Fruit fly (Drosophila melanogaster): Measurements from ENCODE around the gene eas.

eas gene

dm6 chrX:16281305-16281704, 3.2 kb downstream of the eas start:
- TF ChIP-seq Myc (optimal IDR thresholded peaks at IDR 0.05) (no peak), psq (optimal IDR thresholded peaks at IDR 0.05) (no peak), Sin3A (optimal IDR thresholded peaks at IDR 0.05) (no peak), ttk (optimal IDR thresholded peaks at IDR 0.05) (no peak), h (optimal IDR thresholded peaks at IDR 0.05) (no peak), insv (optimal IDR thresholded peaks at IDR 0.05) (no peak)

DNA sequence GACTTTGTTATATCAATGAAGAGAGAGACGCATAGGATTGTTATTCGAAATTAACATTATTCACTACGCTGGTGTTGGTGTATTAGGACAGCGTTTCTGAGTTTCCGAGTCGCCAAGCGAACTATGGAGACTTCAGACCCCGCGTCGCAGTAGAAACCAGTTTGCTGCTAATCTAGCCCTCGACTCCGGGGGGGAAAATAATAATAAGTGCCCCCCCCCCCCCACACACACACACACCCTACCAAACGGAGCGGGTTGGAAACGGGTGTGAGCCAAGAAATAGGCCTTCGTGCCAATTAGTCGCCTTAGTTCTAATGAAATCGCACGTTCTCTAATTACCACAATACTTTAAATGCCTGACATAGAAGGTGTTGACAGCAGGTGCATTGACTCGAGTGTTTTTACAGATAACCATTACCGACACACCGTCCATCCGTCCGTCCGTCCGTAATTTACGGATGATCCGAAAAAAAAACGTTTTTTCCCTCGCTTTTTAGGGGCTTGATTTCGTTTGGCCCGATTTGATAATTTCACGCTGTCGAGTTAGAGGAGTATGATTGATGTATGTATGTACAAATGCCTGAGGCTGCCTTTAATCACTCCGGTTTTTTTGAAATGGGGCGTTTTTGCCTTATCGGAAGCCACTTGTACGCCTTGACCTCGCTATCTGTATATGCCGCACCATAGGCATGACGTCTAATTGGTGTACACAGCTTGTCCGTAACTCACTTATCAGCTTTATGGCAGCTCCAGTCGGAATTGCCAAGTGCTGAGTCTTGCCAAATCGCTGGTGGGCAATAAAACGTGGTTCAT, 3.8 kb downstream of the eas start:
- TF ChIP-seq Myc (optimal IDR thresholded peaks at IDR 0.05): no peak
- no peak for TF ChIP-seq insv (optimal IDR thresholded peaks at IDR 0.05)
- TF ChIP-seq Sin3A (optimal IDR thresholded peaks at IDR 0.05): no peak
- TF ChIP-seq h (optimal IDR thresholded peaks at IDR 0.05): no peak
- no peak for TF ChIP-seq psq (optimal IDR thresholded peaks at IDR 0.05)

DNA sequence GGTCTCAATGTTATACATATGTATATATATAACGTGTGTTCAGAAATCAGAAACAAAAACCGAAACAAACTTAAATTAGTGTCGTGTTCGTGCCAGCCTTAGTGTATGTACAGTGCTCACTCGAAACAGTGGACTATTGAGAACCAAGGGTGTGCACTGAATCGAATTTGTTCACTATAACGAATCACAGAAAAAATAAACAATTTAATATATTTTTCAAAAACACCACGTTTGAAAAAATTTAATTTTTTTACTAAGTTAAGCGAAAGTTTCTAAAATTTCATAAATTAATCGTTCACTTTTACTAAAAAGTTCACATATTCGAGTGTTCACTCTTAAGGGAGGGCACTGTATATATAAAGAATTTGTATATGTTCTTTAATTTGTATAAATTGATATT, 7.1 kb downstream of the eas start:
- TF ChIP-seq Myc (optimal IDR thresholded peaks at IDR 0.05) (no peak), psq (optimal IDR thresholded peaks at IDR 0.05) (no peak)

DNA sequence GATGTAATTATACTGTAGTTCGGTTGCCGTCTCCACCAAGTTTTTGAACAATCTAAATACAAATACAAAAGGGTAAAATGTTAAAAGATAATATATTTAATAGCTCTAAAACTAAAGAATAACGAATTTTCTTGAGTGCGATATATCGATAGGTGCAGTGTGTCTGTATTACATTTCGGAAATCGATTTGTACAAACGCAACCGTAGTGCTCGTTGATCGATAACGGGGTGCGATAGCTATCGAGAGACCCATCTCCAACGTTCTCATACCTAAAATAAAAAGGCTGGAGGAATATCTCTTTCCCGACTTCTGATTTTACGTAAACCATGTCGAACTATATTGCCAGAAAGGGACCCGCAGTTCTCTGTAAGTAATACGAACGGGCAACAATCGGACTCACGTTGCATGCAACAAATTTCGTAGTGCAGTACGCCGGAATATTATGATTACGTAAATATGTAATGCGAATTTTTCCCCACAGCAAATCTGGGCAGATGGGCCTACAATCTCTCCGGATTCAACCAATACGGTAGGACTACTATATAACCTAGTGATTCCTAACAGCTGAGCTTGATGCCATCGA, 8.0 kb downstream of the eas start, which contains the start of gene UQCR-14:
UQCR-14 (plus strand) TSS at position 206 of the 584 bp plus-strand sequence.
- TF ChIP-seq h (optimal IDR thresholded peaks at IDR 0.05) (no peak), psq (optimal IDR thresholded peaks at IDR 0.05) (no peak), Myc (optimal IDR thresholded peaks at IDR 0.05) (no peak), insv (optimal IDR thresholded peaks at IDR 0.05) (no peak), ttk (optimal IDR thresholded peaks at IDR 0.05) (no peak)

- no peak for TF ChIP-seq insv (optimal IDR thresholded peaks at IDR 0.05)
- no peak for TF ChIP-seq Myc (optimal IDR thresholded peaks at IDR 0.05)
- TF ChIP-seq psq (optimal IDR thresholded peaks at IDR 0.05): no peak
- no peak for TF ChIP-seq ttk (optimal IDR thresholded peaks at IDR 0.05)
- no peak for TF ChIP-seq h (optimal IDR thresholded peaks at IDR 0.05)
- no peak for TF ChIP-seq Sin3A (optimal IDR thresholded peaks at IDR 0.05)
These were observed 10.4 kb downstream of the eas start, which contains the start of the genes CG32576 and caz for dm6 chrX:16288492-16288964. TSS of gene CG32576 (minus strand) at chrX:16288533. TSS of gene caz (plus strand) at chrX:16288810.

DNA sequence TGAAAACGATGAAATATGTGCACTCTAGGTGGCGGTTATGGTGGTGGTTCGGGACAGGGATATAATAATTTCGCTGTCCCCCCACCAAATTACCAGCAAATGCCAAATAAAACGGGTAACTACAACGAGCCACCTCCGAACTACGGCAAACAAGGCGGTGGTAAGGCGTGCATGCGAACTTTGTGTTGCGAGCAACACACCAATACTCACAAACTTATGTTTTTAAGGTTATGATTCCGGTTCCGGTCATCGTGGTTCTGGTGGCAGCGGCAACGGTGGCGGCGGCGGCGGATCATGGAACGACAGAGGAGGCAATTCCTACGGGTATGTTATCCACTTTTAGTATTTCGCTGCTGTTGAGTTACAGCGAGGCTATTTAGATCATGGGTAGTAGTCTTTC, 10.9 kb downstream of the eas start:
- no peak for TF ChIP-seq psq (optimal IDR thresholded peaks at IDR 0.05)
- no peak for TF ChIP-seq Myc (optimal IDR thresholded peaks at IDR 0.05)
- TF ChIP-seq Sin3A (optimal IDR thresholded peaks at IDR 0.05): no peak
- TF ChIP-seq ttk (optimal IDR thresholded peaks at IDR 0.05): no peak
- TF ChIP-seq insv (optimal IDR thresholded peaks at IDR 0.05): no peak
- TF ChIP-seq h (optimal IDR thresholded peaks at IDR 0.05): no peak

- TF ChIP-seq insv (optimal IDR thresholded peaks at IDR 0.05) (no peak), h (optimal IDR thresholded peaks at IDR 0.05) (no peak), psq (optimal IDR thresholded peaks at IDR 0.05) (no peak), Myc (optimal IDR thresholded peaks at IDR 0.05) (no peak), Sin3A (optimal IDR thresholded peaks at IDR 0.05) (no peak), ttk (optimal IDR thresholded peaks at IDR 0.05) (no peak)
These were observed 14.5 kb downstream of the eas start for dm6 chrX:16292646-16293045.

DNA sequence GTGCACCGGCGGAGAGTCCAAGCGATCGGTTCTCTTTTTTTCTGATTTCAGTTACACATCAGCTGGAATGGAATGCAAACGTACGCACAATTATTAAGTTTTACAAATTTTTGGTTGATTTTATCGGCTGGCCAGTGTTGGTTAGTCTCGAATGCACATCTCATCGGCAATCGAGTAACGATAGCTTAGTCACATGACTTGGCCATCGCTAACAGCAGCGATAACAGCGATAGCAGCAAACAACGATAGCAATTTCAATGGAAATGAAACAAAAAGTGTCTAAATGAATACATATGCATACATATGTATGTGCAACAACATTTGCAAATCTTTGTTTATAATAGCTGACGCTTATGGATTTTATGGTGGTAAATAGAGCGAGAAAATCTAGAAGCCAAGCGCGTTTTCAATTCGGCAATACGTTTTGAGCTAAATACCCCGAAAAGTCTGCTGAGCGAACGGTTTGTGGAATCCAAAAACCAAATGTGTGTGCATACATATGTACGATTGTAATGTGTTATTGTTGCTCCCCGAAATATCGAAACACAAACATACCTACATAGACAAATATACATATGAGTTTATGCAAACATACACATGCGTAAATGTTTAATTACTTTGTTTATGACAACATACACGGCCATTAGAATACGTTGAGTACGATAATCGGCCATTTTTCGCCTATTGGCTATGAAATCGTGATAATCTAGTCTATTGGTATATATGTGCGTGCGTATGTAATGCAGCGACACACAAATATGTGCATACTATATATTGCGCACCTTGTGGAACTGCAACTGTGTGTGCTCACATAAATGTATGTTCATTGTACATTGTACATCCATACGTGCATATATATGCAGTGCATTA, 18.5 kb downstream of the eas start, which contains the start of gene CG3632:
CG3632 (plus strand) TSS at position 249 of the 870 bp plus-strand sequence.
- TF ChIP-seq h (optimal IDR thresholded peaks at IDR 0.05) (no peak), insv (optimal IDR thresholded peaks at IDR 0.05) (no peak)

dm6 chrX:16297618-16298017, 19.5 kb downstream of the eas start, which contains the start of gene ERp44:
TSS of gene ERp44 (minus strand) at chrX:16297718.
- TF ChIP-seq Sin3A (optimal IDR thresholded peaks at IDR 0.05) (no peak), psq (optimal IDR thresholded peaks at IDR 0.05) (no peak), insv (optimal IDR thresholded peaks at IDR 0.05) (no peak), h (optimal IDR thresholded peaks at IDR 0.05) (no peak), ttk (optimal IDR thresholded peaks at IDR 0.05) (no peak), Myc (optimal IDR thresholded peaks at IDR 0.05) (no peak)

dm6 chrX:16303636-16304035, 25.5 kb downstream of the eas start, which contains the start of gene CG3679:
TSS of gene CG3679 (plus strand) at chrX:16303870.
- no peak for TF ChIP-seq h (optimal IDR thresholded peaks at IDR 0.05)
- no peak for TF ChIP-seq insv (optimal IDR thresholded peaks at IDR 0.05)
- no peak for TF ChIP-seq Myc (optimal IDR thresholded peaks at IDR 0.05)

dm6 chrX:16308310-16308918, 30.3 kb downstream of the eas start, which contains the start of gene Had1:
TSS of gene Had1 (minus strand) at chrX:16308667.
- TF ChIP-seq Myc (optimal IDR thresholded peaks at IDR 0.05) (no peak), insv (optimal IDR thresholded peaks at IDR 0.05) (no peak), psq (optimal IDR thresholded peaks at IDR 0.05) (no peak), ttk (optimal IDR thresholded peaks at IDR 0.05) (no peak)

DNA sequence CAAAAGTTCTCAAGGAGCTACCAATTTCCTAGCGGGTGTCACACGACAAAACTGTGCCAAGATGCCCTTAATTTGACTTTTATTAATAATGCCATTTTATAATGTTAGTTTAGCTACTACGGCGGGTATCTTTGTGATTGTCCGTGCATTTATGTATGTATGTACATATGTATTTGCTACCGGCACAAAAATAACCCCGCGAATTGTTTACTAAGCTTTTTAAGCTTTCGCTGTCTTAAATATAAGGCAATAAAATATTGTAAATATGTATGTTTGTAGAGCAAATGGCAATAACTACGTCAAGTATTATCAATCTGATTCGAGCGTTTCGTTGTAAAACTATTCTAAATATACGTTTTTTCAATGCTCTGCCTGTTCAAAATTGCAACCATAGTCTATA, 30.8 kb downstream of the eas start:
- TF ChIP-seq psq (optimal IDR thresholded peaks at IDR 0.05): no peak
- no peak for TF ChIP-seq insv (optimal IDR thresholded peaks at IDR 0.05)
- TF ChIP-seq Myc (optimal IDR thresholded peaks at IDR 0.05): no peak
- TF ChIP-seq ttk (optimal IDR thresholded peaks at IDR 0.05): no peak
- TF ChIP-seq Sin3A (optimal IDR thresholded peaks at IDR 0.05): no peak
- no peak for TF ChIP-seq h (optimal IDR thresholded peaks at IDR 0.05)

All from Kc167 (cell line).